Worm (Caenorhabditis elegans): ENCODE measurements around the gene F46F5.10.

ce11 chrII:848519-848918 lies 24.9 kb downstream of the F46F5.10 start, which contains the start of the genes acdh-9 and F28A10.13:
- TF ChIP-seq ceh-6 (GFP tag; optimal IDR thresholded peaks at IDR 0.05) (no peak), dmd-4 (tag; optimal IDR thresholded peaks at IDR 0.05; ENCODE audit: borderline replicate concordance) (no peak), ama-1 (optimal IDR thresholded peaks at IDR 0.05) (no peak), fax-1 (tag; optimal IDR thresholded peaks at IDR 0.05) (no peak), elt-2 (tag; optimal IDR thresholded peaks at IDR 0.05) (no peak), pat-9 (tag; optimal IDR thresholded peaks at IDR 0.05) (no peak), ceh-14 (tag; optimal IDR thresholded peaks at IDR 0.05) (no peak), ceh-9 (tag; optimal IDR thresholded peaks at IDR 0.05) (no peak), nhr-11 (tag; optimal IDR thresholded peaks at IDR 0.05) (no peak), npax-4 (tag; optimal IDR thresholded peaks at IDR 0.05) (no peak)

All from whole organism, late embryonic.